Worm (Caenorhabditis elegans) whole organism, mixed stage, embryonic: Measurements from ENCODE around the gene athp-1.

ENCODE experiments used
- M03D4.4 ChIP-seq: sonication (generic microtip); optimal IDR thresholded peaks from 2 replicates; lab custom pipeline; 2017; ENCODE audit warnings: mild to moderate bottlenecking, missing genetic modification characterization, missing compliant biosample characterization
- bed-3 ChIP-seq: fragments of 200-800 bp; sonication (Bioruptor generic); optimal IDR thresholded peaks from 3 replicates; lab custom pipeline; 2018; ENCODE audit warnings: mild to moderate bottlenecking, missing genetic modification characterization, moderate library complexity, missing compliant biosample characterization
- blmp-1 ChIP-seq: fragments of 150-350 bp; optimal IDR thresholded peaks from 2 replicates; lab custom pipeline; 2014; ENCODE audit warnings: missing biosample characterization, missing genetic modification characterization
- ceh-43 ChIP-seq: fragments of 200-800 bp; sonication (Bioruptor generic); optimal IDR thresholded peaks from 2 replicates; lab custom pipeline; 2018; ENCODE audit warnings: mild to moderate bottlenecking, missing genetic modification characterization, moderate library complexity, missing compliant biosample characterization
- ceh-83 ChIP-seq: fragments of 200-800 bp; sonication (Bioruptor generic); optimal IDR thresholded peaks from 2 replicates; lab custom pipeline; 2018; ENCODE audit warnings: mild to moderate bottlenecking, missing genetic modification characterization, missing compliant biosample characterization
- ces-1 ChIP-seq: fragments of 150-350 bp; optimal IDR thresholded peaks from 2 replicates; lab custom pipeline; 2014; ENCODE audit warnings: missing biosample characterization, missing genetic modification reagents, missing genetic modification characterization
- cnd-1 ChIP-seq: fragments of 200-800 bp; sonication (Bioruptor generic); optimal IDR thresholded peaks from 2 replicates; lab custom pipeline; 2018; ENCODE audit warnings: mild to moderate bottlenecking, missing genetic modification characterization, missing compliant biosample characterization
- elt-1 ChIP-seq: sonication (generic microtip); optimal IDR thresholded peaks from 2 replicates; lab custom pipeline; 2017; ENCODE audit warnings: missing genetic modification characterization, mild to moderate bottlenecking, missing compliant biosample characterization, antibody characterized with exemption, moderate library complexity, borderline replicate concordance; ENCODE audit not compliant: insufficient read depth
- elt-3 ChIP-seq: fragments of 150-350 bp; optimal IDR thresholded peaks from 2 replicates; lab custom pipeline; 2014; ENCODE audit warnings: missing biosample characterization, missing genetic modification characterization
- flh-1 ChIP-seq: fragments of 200-800 bp; sonication (Bioruptor generic); optimal IDR thresholded peaks from 2 replicates; lab custom pipeline; 2018; ENCODE audit warnings: mild to moderate bottlenecking, missing genetic modification characterization, moderate library complexity, missing compliant biosample characterization
- ham-2 ChIP-seq: fragments of 200-800 bp; sonication (Bioruptor generic); optimal IDR thresholded peaks from 2 replicates; lab custom pipeline; 2018; ENCODE audit warnings: mild to moderate bottlenecking, missing genetic modification characterization, missing compliant biosample characterization
- hlh-1 ChIP-seq: fragments of 150-350 bp; optimal IDR thresholded peaks from 2 replicates; lab custom pipeline; 2014; ENCODE audit warnings: missing biosample characterization, missing genetic modification reagents, missing genetic modification characterization
- lin-13 ChIP-seq: fragments of 150-350 bp; optimal IDR thresholded peaks from 2 replicates; lab custom pipeline; 2014; ENCODE audit warnings: missing biosample characterization, missing genetic modification characterization
- lin-32 ChIP-seq: fragments of 200-800 bp; sonication (Bioruptor generic); optimal IDR thresholded peaks from 2 replicates; lab custom pipeline; 2018; ENCODE audit warnings: mild to moderate bottlenecking, missing genetic modification characterization, missing compliant biosample characterization
- lsy-2 ChIP-seq: fragments of 150-350 bp; optimal IDR thresholded peaks from 2 replicates; lab custom pipeline; 2014; ENCODE audit warnings: missing biosample characterization, missing genetic modification characterization
- mep-1 ChIP-seq: fragments of 150-350 bp; optimal IDR thresholded peaks from 2 replicates; lab custom pipeline; 2017; ENCODE audit warnings: missing biosample characterization, missing genetic modification reagents, missing genetic modification characterization, inconsistent platforms
- nhr-12 ChIP-seq: fragments of 150-350 bp; optimal IDR thresholded peaks from 2 replicates; lab custom pipeline; 2014; ENCODE audit warnings: missing biosample characterization, missing genetic modification characterization
- nhr-2 ChIP-seq: fragments of 150-350 bp; optimal IDR thresholded peaks from 2 replicates; lab custom pipeline; 2014; ENCODE audit warnings: missing biosample characterization, missing genetic modification characterization
- nhr-237 ChIP-seq: fragments of 150-350 bp; optimal IDR thresholded peaks from 2 replicates; lab custom pipeline; 2014; ENCODE audit warnings: missing biosample characterization, missing genetic modification characterization
- nhr-28 ChIP-seq: fragments of 150-350 bp; optimal IDR thresholded peaks from 2 replicates; lab custom pipeline; 2014; ENCODE audit warnings: missing biosample characterization, missing genetic modification characterization
- nhr-76 ChIP-seq: sonication (generic microtip); optimal IDR thresholded peaks from 2 replicates; lab custom pipeline; 2017; ENCODE audit warnings: missing biosample characterization, missing genetic modification characterization
- pha-4 ChIP-seq: fragments of 150-350 bp; optimal IDR thresholded peaks from 2 replicates; lab custom pipeline; 2018; ENCODE audit warnings: missing biosample characterization, missing genetic modification reagents, missing genetic modification characterization
- sem-2 ChIP-seq: fragments of 200-800 bp; sonication (Bioruptor generic); optimal IDR thresholded peaks from 2 replicates; lab custom pipeline; 2018; ENCODE audit warnings: mild to moderate bottlenecking, missing genetic modification characterization, missing compliant biosample characterization
- sptf-1 ChIP-seq: sonication (generic microtip); optimal IDR thresholded peaks from 2 replicates; lab custom pipeline; 2017; ENCODE audit warnings: mild to moderate bottlenecking, missing genetic modification characterization, moderate library complexity, missing compliant biosample characterization
- unc-120 ChIP-seq: sonication (generic microtip); optimal IDR thresholded peaks from 2 replicates; lab custom pipeline; 2017; ENCODE audit warnings: missing genetic modification characterization, missing compliant biosample characterization; ENCODE audit not compliant: poor library complexity, severe bottlenecking
- zip-8 ChIP-seq: fragments of 150-350 bp; optimal IDR thresholded peaks from 2 replicates; lab custom pipeline; 2014; ENCODE audit warnings: missing biosample characterization, missing genetic modification characterization
- ztf-11 ChIP-seq: fragments of 150-350 bp; optimal IDR thresholded peaks from 2 replicates; lab custom pipeline; 2014; ENCODE audit warnings: missing biosample characterization, missing genetic modification characterization

The athp-1 gene

ce11 chrIII:10867086-10867485 lies 14.5 kb upstream of the athp-1 start:
- TF ChIP-seq ham-2 (GFP tag; lab: Kevin White, UChicago): no peak
- TF ChIP-seq ces-1 (GFP tag; lab: Kevin White, UChicago): no peak
- TF ChIP-seq flh-1: no peak

ce11 chrIII:10868653-10869392 lies 12.7 kb upstream of the athp-1 start, which contains the start of the genes cey-4 and vps-50:
Gene cey-4, minus strand, starts transcription at chrIII:10868703.
Gene vps-50, plus strand, starts transcription at chrIII:10869193.
- TF ChIP-seq unc-120 (tag; lab: Kevin White, UChicago): peak; percentile 74
- peak; percentile 7 for TF ChIP-seq hlh-1 (tag; lab: Kevin White, UChicago)
- TF ChIP-seq ces-1 (GFP tag; lab: Kevin White, UChicago): peak; percentile 92
- TF ChIP-seq cnd-1 (tag; lab: Kevin White, UChicago): no peak
- TF ChIP-seq sptf-1: peak; percentile 23
- peak; percentile 44 for TF ChIP-seq mep-1 (tag; lab: Kevin White, UChicago)
- TF ChIP-seq elt-3 (tag; lab: Kevin White, UChicago): no peak
- peak; percentile 9 for TF ChIP-seq lsy-2 (tag; lab: Kevin White, UChicago)

- TF ChIP-seq nhr-28 (tag; lab: Kevin White, UChicago): no peak
- peak; percentile 49 for TF ChIP-seq zip-8 (tag; lab: Kevin White, UChicago)
Observed at ce11 chrIII:10869595-10869994, 12.0 kb upstream of the athp-1 start.

- TF ChIP-seq cnd-1 (tag; lab: Kevin White, UChicago): no peak
- no peak for TF ChIP-seq nhr-76 (tag; lab: Kevin White, UChicago)
- no peak for TF ChIP-seq ztf-11 (tag; lab: Kevin White, UChicago)
Observed at ce11 chrIII:10870161-10870560, 11.4 kb upstream of the athp-1 start.

ce11 chrIII:10870814-10871213 lies 10.8 kb upstream of the athp-1 start:
- TF ChIP-seq unc-120 (tag; lab: Kevin White, UChicago): no peak
- TF ChIP-seq elt-3 (tag; lab: Kevin White, UChicago): no peak
- no peak for TF ChIP-seq elt-1
- TF ChIP-seq ceh-43 (GFP tag; lab: Kevin White, UChicago): no peak
- TF ChIP-seq nhr-237 (tag; lab: Kevin White, UChicago): no peak
- TF ChIP-seq M03D4.4: no peak
- TF ChIP-seq pha-4 (tag; lab: Kevin White, UChicago): no peak
- no peak for TF ChIP-seq nhr-2 (tag; lab: Kevin White, UChicago)

- no peak for TF ChIP-seq nhr-237 (tag; lab: Kevin White, UChicago)
- no peak for TF ChIP-seq unc-120 (tag; lab: Kevin White, UChicago)
- no peak for TF ChIP-seq elt-3 (tag; lab: Kevin White, UChicago)
- no peak for TF ChIP-seq ztf-11 (tag; lab: Kevin White, UChicago)
- TF ChIP-seq lin-13 (tag; lab: Kevin White, UChicago): no peak
- no peak for TF ChIP-seq sem-2 (GFP tag; lab: Kevin White, UChicago)
- no peak for TF ChIP-seq nhr-12
- no peak for TF ChIP-seq elt-1
- no peak for TF ChIP-seq ces-1 (GFP tag; lab: Kevin White, UChicago)
- TF ChIP-seq pha-4 (tag; lab: Kevin White, UChicago): no peak
- TF ChIP-seq blmp-1: no peak
- TF ChIP-seq flh-1: no peak
- no peak for TF ChIP-seq cnd-1 (tag; lab: Kevin White, UChicago)
- TF ChIP-seq nhr-28 (tag; lab: Kevin White, UChicago): no peak
- no peak for TF ChIP-seq lin-32
- TF ChIP-seq bed-3 (GFP tag; lab: Kevin White, UChicago): no peak
- TF ChIP-seq ceh-83 (GFP tag; lab: Kevin White, UChicago): no peak
Observed at ce11 chrIII:10875132-10875531, 6.4 kb upstream of the athp-1 start, which contains the start of gene C44B9.2. Gene C44B9.2, plus strand, starts transcription at chrIII:10875432.
